Fruit fly (Drosophila melanogaster): ENCODE data around the gene CG3592.

DNA sequence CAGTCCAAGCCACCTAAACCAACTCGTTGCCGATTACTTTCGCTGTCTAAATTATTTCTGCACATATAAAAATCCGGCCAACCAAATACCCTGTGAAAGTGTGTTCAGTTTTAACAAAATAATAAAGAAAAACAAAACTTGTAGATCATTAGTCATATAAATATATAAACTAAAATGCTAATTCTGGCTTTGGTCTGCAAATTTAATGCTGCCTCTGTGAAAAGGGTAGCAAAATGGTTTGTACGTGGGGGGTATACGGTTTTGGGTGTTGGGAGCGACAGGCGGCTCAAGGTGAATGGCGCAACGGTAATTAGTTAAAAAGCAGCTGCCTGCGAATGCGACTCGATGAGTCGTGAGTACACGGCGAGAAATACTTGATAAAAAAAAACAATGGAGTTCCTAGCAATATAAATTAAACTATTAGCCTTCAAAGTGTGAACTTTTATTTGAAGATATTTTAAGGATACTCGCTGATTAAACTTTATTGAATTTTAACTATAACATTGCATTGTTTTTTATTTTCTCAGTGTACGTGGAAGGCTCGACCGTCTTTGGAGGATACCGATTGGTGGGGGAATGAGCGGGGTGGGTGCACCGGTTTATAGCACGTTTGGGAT, 43.0 kb downstream of the CG3592 start:
- no peak for TF ChIP-seq CG8478 (optimal IDR thresholded peaks at IDR 0.05)
- TF ChIP-seq CTCF (optimal IDR thresholded peaks at IDR 0.05), result no peak
